Fruit fly (Drosophila melanogaster) S2 (cell line): ENCODE results near the gene Vps2.

Source experiments
- CG8478 ChIP-seq: fragments of >200 bp; optimal IDR thresholded peaks from 2 replicates; lab custom pipeline; 2018
- CTCF ChIP-seq, 2 experiments: fragments of >200 bp; optimal IDR thresholded peaks; 2 replicates each; lab custom pipeline; 2018

DNA sequence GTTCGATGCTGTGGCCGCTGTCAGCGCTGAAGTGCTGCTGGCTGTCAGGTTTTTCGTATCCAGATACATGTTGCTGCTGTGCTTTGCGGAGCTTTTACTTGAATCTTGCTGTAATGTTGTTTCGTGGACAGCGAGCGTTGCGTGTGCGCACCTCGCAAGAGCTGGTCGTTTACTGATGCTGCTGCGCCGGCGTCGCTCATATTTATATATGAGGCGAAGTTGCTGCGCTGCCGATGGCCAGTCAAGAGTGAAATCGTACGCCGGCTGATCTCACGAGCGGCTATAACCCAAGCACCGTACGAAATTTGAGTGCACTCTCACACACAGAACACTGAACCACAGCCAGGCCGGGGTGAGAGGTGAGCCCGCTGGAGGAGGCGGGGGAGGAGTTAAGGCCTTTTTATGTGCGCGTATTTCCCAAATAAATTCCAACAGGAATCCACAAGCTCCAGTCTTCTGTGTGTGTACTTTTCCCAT lies 35.3 kb upstream of the Vps2 start:
- no peak for TF ChIP-seq CTCF (optimal IDR thresholded peaks at IDR 0.05; lab: Kevin White, UChicago)
- TF ChIP-seq CG8478, result no peak
